Worm (Caenorhabditis elegans): ENCODE measurements around the gene Y38F1A.1.

Gene Y38F1A.1

DNA sequence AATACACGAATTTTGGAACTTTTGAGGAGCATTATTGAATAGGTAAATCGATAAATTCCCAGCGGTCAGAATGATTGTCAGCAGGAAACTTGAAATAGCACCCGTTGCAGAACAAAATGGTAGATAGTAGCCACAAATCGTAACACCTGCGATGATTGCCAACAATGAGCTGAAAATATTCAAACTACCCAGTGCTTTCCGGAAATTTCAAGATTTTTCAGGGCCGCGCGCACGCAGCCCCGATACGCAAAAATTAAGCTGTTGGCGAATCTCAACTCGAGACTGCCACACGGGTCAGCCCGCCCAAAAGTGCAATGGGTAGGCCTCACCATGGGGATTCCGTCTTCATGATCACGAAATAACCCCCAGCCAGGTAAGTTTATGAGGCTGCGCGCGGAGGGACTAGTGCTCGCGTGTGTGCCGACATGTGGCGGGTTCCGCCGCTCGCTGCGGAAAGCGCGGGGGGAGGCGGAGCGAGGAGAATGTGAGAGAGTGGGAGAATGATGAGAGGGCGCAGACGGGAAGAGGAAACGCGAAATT, 9.9 kb downstream of the Y38F1A.1 start (continued):
- TF ChIP-seq F37B4.10 (GFP tag; IDR thresholded peaks at IDR 0.05) (peak; percentile 90; the same call in 1 of the 2 replicates), pha-4 (tag; optimal IDR thresholded peaks at IDR 0.05) (no peak), lag-1 (GFP tag; IDR thresholded peaks at IDR 0.05) (no peak), bed-1 (GFP tag; IDR thresholded peaks at IDR 0.05) (0 out of 2 replicates have a peak, but pooled peaks have one; percentile 45), F55B11.4 (tag; optimal IDR thresholded peaks at IDR 0.05; ENCODE audit: borderline replicate concordance, insufficient read depth) (no peak), ztf-18 (tag; optimal IDR thresholded peaks at IDR 0.05) (peak; percentile 85), F10E7.11 (tag; optimal IDR thresholded peaks at IDR 0.05) (peak; percentile 98), F22D6.2 (tag; optimal IDR thresholded peaks at IDR 0.05) (peak; percentile 86), B0261.1 (tag; optimal IDR thresholded peaks at IDR 0.05) (peak; percentile 52), efl-1 (GFP tag; optimal IDR thresholded peaks at IDR 0.05) (peak; percentile 28), lir-1 (GFP tag; conservative IDR thresholded peaks at IDR 0.05) (peak; percentile 81), mcd-1 (GFP tag; IDR thresholded peaks at IDR 0.05) (peak; percentile 95), ztf-3 (GFP tag; optimal IDR thresholded peaks at IDR 0.05) (peak; percentile 83), egrh-3 (GFP tag; IDR thresholded peaks at IDR 0.05) (peak; percentile 98), madf-8 (GFP tag; conservative IDR thresholded peaks at IDR 0.05) (peak; percentile 73), ceh-40 (GFP tag; IDR thresholded peaks at IDR 0.05) (0 out of 2 replicates have a peak, but pooled peaks have one; percentile 80), ceh-100 (GFP tag; IDR thresholded peaks at IDR 0.05) (peak; percentile 83), F57A8.1 (GFP tag; optimal IDR thresholded peaks at IDR 0.05) (peak; percentile 68), hlh-12 (tag; optimal IDR thresholded peaks at IDR 0.05) (peak; percentile 24), aptf-2 (GFP tag; conservative IDR thresholded peaks at IDR 0.05) (peak; percentile 77; the same call in 1 of the 2 replicates), T26A5.8 (tag; optimal IDR thresholded peaks at IDR 0.05) (peak; percentile 52), ceh-27 (GFP tag; optimal IDR thresholded peaks at IDR 0.05) (peak; percentile 86), let-607 (tag; optimal IDR thresholded peaks at IDR 0.05) (peak; percentile 81 to 90), Y53F4B.3 (GFP tag; IDR thresholded peaks at IDR 0.05) (peak; percentile 80), F23B12.7 (tag; optimal IDR thresholded peaks at IDR 0.05; ENCODE audit: insufficient read depth) (peak; percentile 95), Y53G8AR.9 (GFP tag; conservative IDR thresholded peaks at IDR 0.05) (peak; percentile 93), nfya-1 (tag; optimal IDR thresholded peaks at IDR 0.05; ENCODE audit: borderline replicate concordance, insufficient read depth) (no peak), sea-2 (GFP tag; IDR thresholded peaks at IDR 0.05) (peak; percentile 84; the same call in 1 of the 2 replicates), B0336.3 (GFP tag; IDR thresholded peaks at IDR 0.05) (peak; percentile 100), nfyb-1 (GFP tag; IDR thresholded peaks at IDR 0.05) (peak; percentile 97), dpff-1 (tag; optimal IDR thresholded peaks at IDR 0.05) (peak; percentile 95), mxl-1 (tag; optimal IDR thresholded peaks at IDR 0.05) (peak; percentile 90), C06A6.2 (GFP tag; conservative IDR thresholded peaks at IDR 0.05) (peak; percentile 88), B0019.2 (GFP tag; conservative IDR thresholded peaks at IDR 0.05) (peak; percentile 76), hrde-1 (tag; optimal IDR thresholded peaks at IDR 0.05; ENCODE audit: borderline replicate concordance) (peak; percentile 96), rec-8 (tag; optimal IDR thresholded peaks at IDR 0.05) (peak; percentile 82 to 98), snpc-4 (GFP tag; optimal IDR thresholded peaks at IDR 0.05) (peak; percentile 98), snpc-4 (tag; optimal IDR thresholded peaks at IDR 0.05) (peak; percentile 99 to 100 (median 99)), attf-5 (GFP tag; optimal IDR thresholded peaks at IDR 0.05) (peak; percentile 84), lin-54 (GFP tag; optimal IDR thresholded peaks at IDR 0.05) (peak; percentile 89), ceh-91 (GFP tag; IDR thresholded peaks at IDR 0.05) (peak; percentile 77), lin-26 (GFP tag; IDR thresholded peaks at IDR 0.05) (peak; percentile 96), F39B2.1 (GFP tag; IDR thresholded peaks at IDR 0.05) (0 out of 2 replicates have a peak, but pooled peaks have one; percentile 78), Y95B8A.8 (GFP tag; IDR thresholded peaks at IDR 0.05) (peak; percentile 96), hmg-20 (GFP tag; IDR thresholded peaks at IDR 0.05) (peak; percentile 87), Y56A3A.18 (GFP tag; IDR thresholded peaks at IDR 0.05) (peak; percentile 97), somi-1 (GFP tag; optimal IDR thresholded peaks at IDR 0.05) (peak; percentile 93)

Data from whole organism, young adult.